Fruit fly (Drosophila melanogaster) whole organism, embryonic: ENCODE results near the gene pug.
A peak's percentile ranks its signal among the peaks of the same experiment; 100 is the strongest.

Experiments
- Atf-2 ChIP-seq: fragments of 200-800 bp; sonication (Bioruptor generic); optimal IDR thresholded peaks from 2 replicates; lab custom pipeline; 2016; ENCODE audit warnings: missing biosample characterization, missing genetic modification characterization
- B-H2 ChIP-seq: fragments of 200-800 bp; sonication (Bioruptor generic); optimal IDR thresholded peaks from 2 replicates; lab custom pipeline; 2018; ENCODE audit warnings: missing biosample characterization, mild to moderate bottlenecking, missing genetic modification characterization
- CG18599 ChIP-seq: fragments of 200-800 bp; sonication (Bioruptor generic); optimal IDR thresholded peaks from 3 replicates; lab custom pipeline; 2017; ENCODE audit warnings: missing biosample characterization, missing genetic modification characterization, mild to moderate bottlenecking, moderate library complexity, missing genetic modification reagents
- CG2116 ChIP-seq: fragments of 200-800 bp; sonication (Bioruptor generic); optimal IDR thresholded peaks from 3 replicates; lab custom pipeline; 2018; ENCODE audit warnings: missing biosample characterization, mild to moderate bottlenecking, missing genetic modification characterization
- CG30431 ChIP-seq: fragments of 200-800 bp; sonication (Bioruptor generic); optimal IDR thresholded peaks from 2 replicates; lab custom pipeline; 2017; ENCODE audit warnings: missing biosample characterization, missing genetic modification characterization
- CG31365 ChIP-seq: fragments of 200-800 bp; sonication (Bioruptor generic); optimal IDR thresholded peaks from 2 replicates; lab custom pipeline; 2018; ENCODE audit warnings: missing biosample characterization, mild to moderate bottlenecking, missing genetic modification characterization
- CG32532 ChIP-seq: fragments of 200-800 bp; sonication (Bioruptor generic); IDR thresholded peaks from 2 replicates; pipeline ENCODE4 v1.3.6; 2022; ENCODE audit warnings: missing biosample characterization, missing genetic modification characterization
- CG3726 ChIP-seq: fragments of 200-800 bp; sonication (Bioruptor generic); IDR thresholded peaks from 3 replicates; pipeline ENCODE4, ENCODE4 v1.3.6; 2022; ENCODE audit warnings: missing biosample characterization, missing genetic modification characterization
- CG4282 ChIP-seq: fragments of 200-800 bp; sonication (Bioruptor generic); optimal IDR thresholded peaks from 2 replicates; lab custom pipeline; 2016; ENCODE audit warnings: missing biosample characterization, missing genetic modification characterization
- CG6175 ChIP-seq: fragments of 200-800 bp; sonication (Bioruptor generic); IDR thresholded peaks from 3 replicates; pipeline ENCODE4 v1.3.6; 2022; ENCODE audit warnings: missing biosample characterization, missing genetic modification characterization
- CG6854 ChIP-seq: fragments of 200-800 bp; sonication (Bioruptor generic); optimal IDR thresholded peaks from 3 replicates; lab custom pipeline; 2017; ENCODE audit warnings: missing biosample characterization, mild to moderate bottlenecking, missing genetic modification characterization
- CG7963 ChIP-seq: fragments of 200-800 bp; sonication (Bioruptor generic); IDR thresholded peaks from 3 replicates; pipeline ENCODE4 v1.3.6; 2022; ENCODE audit warnings: missing biosample characterization, missing genetic modification characterization; ENCODE audit not compliant: partially characterized antibody
- CG8089 ChIP-seq: fragments of 200-800 bp; sonication (Bioruptor generic); optimal IDR thresholded peaks from 3 replicates; lab custom pipeline; 2016; ENCODE audit warnings: missing biosample characterization, missing genetic modification characterization
- Hmr ChIP-seq: fragments of 200-800 bp; sonication (Bioruptor generic); optimal IDR thresholded peaks from 3 replicates; lab custom pipeline; 2017; ENCODE audit warnings: mild to moderate bottlenecking, missing biosample characterization, missing genetic modification reagents, missing genetic modification characterization
- Hr78 ChIP-seq, 2 experiments: fragments of 200-800 bp in 1 of 2; fragments of >200 bp in 1 of 2; sonication (Bioruptor generic) in 1 of 2; optimal IDR thresholded peaks; 2 replicates each; lab custom pipeline; 2017 to 2019; ENCODE audit warnings: missing biosample characterization in 2 of 2, missing genetic modification characterization in 2 of 2, mild to moderate bottlenecking in 1 of 2, moderate library complexity in 1 of 2
- Jarid2 ChIP-seq: fragments of 200-800 bp; sonication (Bioruptor generic); optimal IDR thresholded peaks from 3 replicates; lab custom pipeline; 2017; ENCODE audit warnings: mild to moderate bottlenecking, missing biosample characterization, missing genetic modification reagents, missing genetic modification characterization
- Mad ChIP-seq: fragments of 200-800 bp; sonication (Bioruptor generic); optimal IDR thresholded peaks from 2 replicates; lab custom pipeline; 2016; ENCODE audit warnings: missing biosample characterization, missing genetic modification characterization
- Myb ChIP-seq: fragments of 200-800 bp; sonication (Bioruptor generic); optimal IDR thresholded peaks from 2 replicates; lab custom pipeline; 2016; ENCODE audit warnings: missing biosample characterization, missing genetic modification characterization
- NC2α ChIP-seq: fragments of 200-800 bp; sonication (Bioruptor generic); optimal IDR thresholded peaks from 2 replicates; lab custom pipeline; 2016; ENCODE audit warnings: missing biosample characterization, missing genetic modification characterization
- abd-A ChIP-seq: fragments of 200-800 bp; sonication (Bioruptor generic); optimal IDR thresholded peaks from 3 replicates; lab custom pipeline; 2019; ENCODE audit warnings: missing biosample characterization, mild to moderate bottlenecking, missing genetic modification characterization, moderate library complexity
- ac ChIP-seq: fragments of 200-800 bp; sonication (Bioruptor generic); optimal IDR thresholded peaks from 3 replicates; lab custom pipeline; 2017; ENCODE audit warnings: missing biosample characterization, mild to moderate bottlenecking, missing genetic modification characterization
- chinmo ChIP-seq: fragments of 200-800 bp; sonication (Bioruptor generic); IDR thresholded peaks from 4 replicates; pipeline ENCODE4 v1.3.6; 2022; ENCODE audit warnings: missing biosample characterization, missing genetic modification characterization; ENCODE audit not compliant: partially characterized antibody
- dm ChIP-seq: fragments of 200-800 bp; sonication (Bioruptor generic); optimal IDR thresholded peaks from 3 replicates; lab custom pipeline; 2016; ENCODE audit warnings: missing biosample characterization, missing genetic modification characterization
- fd96Cb ChIP-seq: fragments of 200-800 bp; sonication (Bioruptor generic); optimal IDR thresholded peaks from 2 replicates; lab custom pipeline; 2018; ENCODE audit warnings: missing biosample characterization, mild to moderate bottlenecking, missing genetic modification characterization, moderate library complexity
- kah ChIP-seq: fragments of 200-800 bp; sonication (Bioruptor generic); optimal IDR thresholded peaks from 2 replicates; lab custom pipeline; 2018; ENCODE audit warnings: missing biosample characterization, mild to moderate bottlenecking, missing genetic modification characterization
- oc ChIP-seq: fragments of 200-800 bp; sonication (Bioruptor generic); optimal IDR thresholded peaks from 2 replicates; lab custom pipeline; 2018; ENCODE audit warnings: missing biosample characterization, mild to moderate bottlenecking, missing genetic modification characterization, moderate library complexity
- otp ChIP-seq: fragments of 200-800 bp; sonication (Bioruptor generic); IDR thresholded peaks from 3 replicates; pipeline ENCODE4, ENCODE4 v1.3.6; 2022; ENCODE audit warnings: missing biosample characterization, missing genetic modification characterization
- p53 ChIP-seq: fragments of 200-800 bp; sonication (Bioruptor generic); optimal IDR thresholded peaks from 2 replicates; lab custom pipeline; 2016; ENCODE audit warnings: missing biosample characterization, missing genetic modification characterization
- pum ChIP-seq: fragments of 200-800 bp; sonication (Bioruptor generic); optimal IDR thresholded peaks from 2 replicates; lab custom pipeline; 2016; ENCODE audit warnings: missing biosample characterization, missing genetic modification characterization
- pzg ChIP-seq: fragments of 200-800 bp; sonication (Bioruptor generic); optimal IDR thresholded peaks from 3 replicates; lab custom pipeline; 2018; ENCODE audit warnings: missing biosample characterization, mild to moderate bottlenecking, missing genetic modification characterization, moderate library complexity
- salm ChIP-seq: fragments of 200-800 bp; sonication (Bioruptor generic); optimal IDR thresholded peaks from 2 replicates; lab custom pipeline; 2018; ENCODE audit warnings: missing biosample characterization, mild to moderate bottlenecking, missing genetic modification characterization
- slou ChIP-seq: fragments of 200-800 bp; sonication (Bioruptor generic); optimal IDR thresholded peaks from 3 replicates; lab custom pipeline; 2016; ENCODE audit warnings: missing biosample characterization, missing genetic modification characterization
- stc ChIP-seq: fragments of 200-800 bp; sonication (Bioruptor generic); IDR thresholded peaks from 2 replicates; pipeline ENCODE4 v1.3.6; 2022; ENCODE audit warnings: missing biosample characterization, missing genetic modification characterization
- tap ChIP-seq: fragments of 200-800 bp; optimal IDR thresholded peaks from 3 replicates; lab custom pipeline; 2019; ENCODE audit warnings: missing biosample characterization, mild to moderate bottlenecking, missing genetic modification characterization, moderate library complexity
- vvl ChIP-seq: fragments of 200-800 bp; sonication (Bioruptor generic); IDR thresholded peaks from 2 replicates; pipeline ENCODE4 v1.3.6; 2022; ENCODE audit warnings: missing biosample characterization, missing genetic modification characterization
- z ChIP-seq: fragments of 200-800 bp; sonication (Bioruptor generic); IDR thresholded peaks from 3 replicates; pipeline ENCODE4 v1.3.6; 2022; ENCODE audit warnings: missing biosample characterization, missing genetic modification characterization

The pug gene

DNA sequence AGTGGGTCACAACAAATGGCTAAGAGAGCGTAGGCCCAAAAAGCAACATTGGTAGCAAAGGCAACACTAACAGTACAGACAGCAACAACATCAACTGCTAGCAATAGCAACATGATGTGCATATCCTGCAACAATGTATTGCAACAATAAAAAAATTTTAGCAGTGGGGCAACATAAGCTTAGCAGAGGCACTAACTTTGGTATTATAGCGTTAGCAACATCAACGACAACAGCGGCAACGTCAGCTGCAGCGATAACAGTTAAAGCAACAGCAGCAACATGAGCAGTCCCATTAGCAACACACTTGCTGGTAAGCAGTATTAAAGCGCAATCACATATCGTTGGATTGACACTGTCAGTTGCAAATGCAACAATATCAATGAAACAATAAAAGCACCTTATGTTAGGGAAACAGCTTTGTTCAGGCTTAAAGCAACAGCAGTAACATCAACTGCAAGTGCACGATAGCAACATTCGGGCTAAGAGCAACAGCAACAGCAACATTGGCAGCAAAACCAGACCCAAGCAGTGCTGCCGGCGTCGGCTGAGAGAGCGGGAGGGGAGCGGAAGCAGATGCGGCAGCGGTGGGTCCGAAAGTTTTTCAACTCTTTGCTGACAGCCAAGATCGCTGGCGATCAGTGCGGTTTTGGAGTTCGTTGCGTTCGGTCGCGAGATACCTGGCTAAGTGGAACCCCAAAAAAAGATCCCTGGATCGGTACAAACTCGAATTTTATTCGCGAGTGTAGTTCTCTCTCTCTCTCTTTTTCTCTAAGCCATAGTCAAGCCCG is 9.8 kb upstream of the pug start, which contains the start of gene Skel (continued):
- TF ChIP-seq CG7963 (GFP tag; lab: Robert Waterston, UW) (no peak), abd-A (tag; lab: Kevin White, UChicago) (no peak), otp (GFP tag; lab: Robert Waterston, UW) (no peak), Mad (GFP tag; lab: Kevin White, UChicago) (no peak), p53 (GFP tag; lab: Kevin White, UChicago) (no peak), stc (GFP tag; lab: Robert Waterston, UW) (peak; percentile 44; the same call in 1 of the 2 replicates), slou (GFP tag; lab: Kevin White, UChicago) (no peak), CG8089 (GFP tag; lab: Kevin White, UChicago) (no peak), Jarid2 (GFP tag; lab: Kevin White, UChicago) (peak; percentile 53), CG18599 (no peak)

DNA sequence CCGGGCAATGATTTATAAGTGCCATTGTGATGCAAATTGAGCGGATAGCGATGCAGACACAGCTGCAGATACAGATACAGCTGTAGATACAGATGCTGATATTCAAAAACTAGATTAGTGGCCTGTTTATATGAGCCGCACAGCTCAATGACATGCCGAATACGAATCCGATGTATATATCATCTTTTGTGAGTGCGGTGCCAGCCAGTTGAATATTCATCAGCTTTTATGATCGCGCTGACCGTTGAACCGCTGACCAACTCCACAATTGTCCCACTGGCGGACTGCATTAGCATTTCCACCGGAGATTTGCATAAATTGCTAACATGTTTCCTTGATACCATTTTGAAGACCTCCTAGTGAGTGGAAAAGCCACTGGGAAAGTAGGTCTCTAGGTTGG is 9.0 kb upstream of the pug start:
- TF ChIP-seq oc, result peak; percentile 72
- TF ChIP-seq CG6175 (GFP tag; lab: Robert Waterston, UW), result no peak
- TF ChIP-seq salm (tag; lab: Kevin White, UChicago), result peak; percentile 2
- TF ChIP-seq chinmo, result no peak
- no peak for TF ChIP-seq CG31365
- TF ChIP-seq z (GFP tag; lab: Robert Waterston, UW), result no peak
- TF ChIP-seq B-H2 (GFP tag; lab: Kevin White, UChicago), result no peak
- no peak for TF ChIP-seq Hmr (GFP tag; lab: Kevin White, UChicago)
- TF ChIP-seq CG2116 (GFP tag; lab: Kevin White, UChicago), result no peak
- TF ChIP-seq CG6854 (GFP tag; lab: Kevin White, UChicago), result no peak
- TF ChIP-seq Atf-2 (GFP tag; lab: Kevin White, UChicago), result no peak
- TF ChIP-seq CG4282, result no peak
- TF ChIP-seq pum (GFP tag; lab: Kevin White, UChicago), result no peak
- TF ChIP-seq CG8089 (GFP tag; lab: Kevin White, UChicago), result no peak
- TF ChIP-seq ac (GFP tag; lab: Kevin White, UChicago), result no peak
- no peak for TF ChIP-seq kah (GFP tag; lab: Kevin White, UChicago)
- no peak for TF ChIP-seq pzg (GFP tag; lab: Kevin White, UChicago)
- TF ChIP-seq CG3726 (GFP tag; lab: Robert Waterston, UW), result no peak
- no peak for TF ChIP-seq dm (GFP tag; lab: Kevin White, UChicago)
- no peak for TF ChIP-seq CG32532 (GFP tag; lab: Robert Waterston, UW)
- TF ChIP-seq CG30431 (GFP tag; lab: Kevin White, UChicago), result no peak
- peak in 1 of 2 experiments; percentile 38 for TF ChIP-seq Hr78 (GFP tag; optimal IDR thresholded peaks at IDR 0.05; lab: Kevin White, UChicago)
- TF ChIP-seq tap (tag; lab: Kevin White, UChicago), result no peak
- no peak for TF ChIP-seq Myb (GFP tag; lab: Kevin White, UChicago)
- TF ChIP-seq vvl (GFP tag; lab: Robert Waterston, UW), result peak; percentile 77
- no peak for TF ChIP-seq NC2α (GFP tag; lab: Kevin White, UChicago)

- TF ChIP-seq chinmo, result 0 out of 4 replicates have a peak, but pooled peaks have one; percentile 42
- TF ChIP-seq fd96Cb, result no peak
Observed at dm6 chr3R:10688160-10688559, 8.2 kb upstream of the pug start.
